Worm (Caenorhabditis elegans) whole organism, L4 larva: ENCODE results near the gene rpl-36.A.

Experiments
- T20F7.1 ChIP-seq: fragments of 200-800 bp; sonication (Bioruptor generic); optimal IDR thresholded peaks from 2 replicates; lab custom pipeline; 2018; ENCODE audit warnings: mild to moderate bottlenecking, missing genetic modification characterization, missing compliant biosample characterization
- ces-1 ChIP-seq: fragments of 150-350 bp; sonication (generic microtip); optimal IDR thresholded peaks from 4 replicates; lab custom pipeline; 2014; ENCODE audit warnings: missing biosample characterization, missing genetic modification reagents, missing genetic modification characterization
- dmd-9 ChIP-seq: fragments of 200-800 bp; sonication (Bioruptor generic); IDR thresholded peaks from 2 replicates; pipeline ENCODE4 v1.3.6; 2022; ENCODE audit warnings: missing genetic modification reagents, missing genetic modification characterization, missing compliant biosample characterization
- egl-43 ChIP-seq: fragments of 200-800 bp; sonication (Bioruptor generic); IDR thresholded peaks from 2 replicates; pipeline ENCODE4 v1.3.6; 2022; ENCODE audit warnings: missing genetic modification reagents, missing genetic modification characterization, missing compliant biosample characterization
- fkh-10 ChIP-seq: fragments of 150-350 bp; optimal IDR thresholded peaks from 2 replicates; lab custom pipeline; 2014; ENCODE audit warnings: missing biosample characterization, missing genetic modification reagents, missing genetic modification characterization
- lin-39 ChIP-seq: fragments of 150-350 bp; optimal IDR thresholded peaks from 2 replicates; lab custom pipeline; 2014; ENCODE audit warnings: missing biosample characterization, missing genetic modification reagents, missing genetic modification characterization
- nhr-76 ChIP-seq: fragments of 150-350 bp; optimal IDR thresholded peaks from 2 replicates; lab custom pipeline; 2014; ENCODE audit warnings: missing biosample characterization, missing genetic modification characterization
- skn-1 ChIP-seq: fragments of 150-350 bp; optimal IDR thresholded peaks from 2 replicates; lab custom pipeline; 2014; ENCODE audit warnings: missing biosample characterization, missing genetic modification characterization
- tra-1 ChIP-seq: fragments of 200-800 bp; sonication (Bioruptor generic); IDR thresholded peaks from 2 replicates; pipeline ENCODE4 v1.3.6; 2022; ENCODE audit warnings: missing genetic modification reagents, missing genetic modification characterization, missing compliant biosample characterization

DNA sequence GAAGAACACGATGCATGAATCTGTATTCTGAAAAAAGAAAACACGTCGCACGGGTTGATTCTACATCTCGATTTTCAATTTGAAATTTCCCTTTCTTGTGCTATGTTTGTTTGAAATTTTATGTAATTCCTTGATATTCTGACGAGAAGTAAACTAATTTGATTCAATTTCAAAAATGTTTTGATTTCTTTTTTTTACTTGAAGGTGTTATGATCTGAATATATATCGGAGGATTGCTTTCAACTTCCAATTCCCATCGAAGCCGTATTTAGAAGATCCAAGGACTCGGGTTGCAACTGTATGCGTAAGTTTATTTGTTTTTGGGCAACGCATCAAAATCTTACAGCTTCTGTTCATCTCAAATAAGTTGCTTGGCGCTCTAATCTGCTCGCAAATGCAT, 30.4 kb upstream of the rpl-36.A start, which contains the start of gene F40F8.1:
- TF ChIP-seq dmd-9 (GFP tag; lab: Robert Waterston, UW), result no peak
- TF ChIP-seq ces-1, result no peak
- TF ChIP-seq skn-1 (tag; lab: Kevin White, UChicago), result no peak
- TF ChIP-seq lin-39 (tag; lab: Kevin White, UChicago), result no peak
- TF ChIP-seq egl-43, result no peak
- no peak for TF ChIP-seq fkh-10 (GFP tag; lab: Kevin White, UChicago)
- no peak for TF ChIP-seq nhr-76 (tag; lab: Kevin White, UChicago)
- no peak for TF ChIP-seq tra-1
- no peak for TF ChIP-seq T20F7.1 (GFP tag; lab: Kevin White, UChicago)
